Fruit fly (Drosophila melanogaster) whole organism, embryonic: ENCODE measurements around the gene CG43439.

Source experiments
- CG13624 ChIP-seq: fragments of 200-800 bp; sonication (Bioruptor generic); optimal IDR thresholded peaks from 2 replicates; lab custom pipeline; 2016; ENCODE audit warnings: missing biosample characterization, missing genetic modification characterization
- fd64A ChIP-seq: fragments of 200-800 bp; sonication (Bioruptor generic); optimal IDR thresholded peaks from 3 replicates; lab custom pipeline; 2018; ENCODE audit warnings: missing biosample characterization, mild to moderate bottlenecking, missing genetic modification characterization
- repo ChIP-seq: fragments of 200-800 bp; sonication (Bioruptor generic); optimal IDR thresholded peaks from 2 replicates; lab custom pipeline; 2016; ENCODE audit warnings: missing biosample characterization, missing genetic modification characterization

DNA sequence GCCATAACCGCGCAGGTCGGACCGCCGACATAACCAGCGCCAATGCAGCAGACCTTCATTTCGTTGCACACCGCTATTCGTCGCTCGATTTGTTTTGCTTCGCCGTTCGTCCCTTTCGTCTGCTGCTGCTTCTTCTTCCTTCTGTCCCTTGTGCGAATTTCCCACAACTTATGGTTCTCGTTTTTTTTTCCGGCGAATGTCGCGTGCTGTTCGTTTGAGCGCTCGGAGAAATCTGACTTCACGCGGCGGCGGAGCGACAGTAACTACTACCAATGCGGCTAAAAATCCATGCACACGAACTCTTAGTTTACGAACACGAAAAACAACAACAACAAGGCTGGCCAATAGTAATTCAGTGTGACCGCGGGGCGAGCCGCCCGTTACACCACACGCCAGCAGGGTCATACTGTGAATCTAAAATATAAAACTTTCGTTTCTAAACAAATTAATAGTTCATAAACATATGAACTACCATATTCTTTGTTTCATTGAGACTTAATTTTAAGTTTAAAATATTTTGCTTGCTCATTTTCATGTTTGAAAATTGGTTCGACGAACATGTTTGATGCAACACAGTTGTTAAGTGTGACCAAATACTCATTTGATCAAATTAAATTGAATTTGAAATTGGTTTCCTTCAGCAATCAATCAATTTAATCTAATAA is 19.8 kb downstream of the CG43439 start, which contains the start of gene sgl:
- TF ChIP-seq fd64A (GFP tag; lab: Kevin White, UChicago) = no peak
- TF ChIP-seq CG13624 = peak; percentile 17
- TF ChIP-seq repo (GFP tag; lab: Kevin White, UChicago) = no peak
